Worm (Caenorhabditis elegans) whole organism, L2 larva: ENCODE data around the gene gst-39.

Source experiments
- F13H6.1 ChIP-seq: sonication (generic microtip); optimal IDR thresholded peaks from 2 replicates; lab custom pipeline; 2016; ENCODE audit warnings: missing genetic modification characterization, missing compliant biosample characterization
- ZK546.5 ChIP-seq: sonication (generic microtip); optimal IDR thresholded peaks from 2 replicates; lab custom pipeline; 2017; ENCODE audit warnings: missing biosample characterization, missing genetic modification characterization
- aly-2 ChIP-seq: fragments of 150-350 bp; optimal IDR thresholded peaks from 2 replicates; lab custom pipeline; 2014; ENCODE audit warnings: missing biosample characterization, missing genetic modification characterization
- elt-1 ChIP-seq: fragments of 150-350 bp; optimal IDR thresholded peaks from 2 replicates; lab custom pipeline; 2014; ENCODE audit warnings: missing biosample characterization, missing genetic modification characterization
- nhr-129 ChIP-seq: fragments of 150-350 bp; optimal IDR thresholded peaks from 2 replicates; lab custom pipeline; 2014; ENCODE audit warnings: missing biosample characterization, missing genetic modification characterization
- snpc-4 ChIP-seq: fragments of 150-350 bp; optimal IDR thresholded peaks from 2 replicates; lab custom pipeline; 2014; ENCODE audit warnings: missing biosample characterization, missing genetic modification characterization
- ztf-1 ChIP-seq: fragments of 200-800 bp; sonication (Bioruptor generic); conservative IDR thresholded peaks from 2 replicates; pipeline ENCODE4 v1.3.6; 2022; ENCODE audit warnings: missing genetic modification characterization, missing compliant biosample characterization

The gst-39 gene

ce11 chrII:15124193-15124592 lies 47.5 kb downstream of the gst-39 start, which contains the start of gene Y53F4B.23:
TSS of gene Y53F4B.23 (plus strand) at chrII:15124504.
- no peak for TF ChIP-seq F13H6.1 (tag; lab: Kevin White, UChicago)
- TF ChIP-seq ZK546.5 (tag; lab: Kevin White, UChicago), result no peak
- no peak for TF ChIP-seq elt-1 (tag; lab: Kevin White, UChicago)
- TF ChIP-seq aly-2, result no peak
- TF ChIP-seq nhr-129 (tag; lab: Kevin White, UChicago), result no peak
- no peak for TF ChIP-seq ztf-1 (GFP tag; lab: Robert Waterston, UW)
- no peak for TF ChIP-seq snpc-4 (tag; lab: Kevin White, UChicago)
